Fruit fly (Drosophila melanogaster) Kc167 (cell line): ENCODE measurements around the gene eIF5.

Experiments used
- Myc ChIP-seq: fragments of >200 bp; optimal IDR thresholded peaks from 2 replicates; lab custom pipeline; 2017; ENCODE audit warnings: missing external identifiers
- Sin3A ChIP-seq: fragments of >200 bp; optimal IDR thresholded peaks from 2 replicates; lab custom pipeline; 2018; ENCODE audit warnings: missing external identifiers
- h ChIP-seq: fragments of >200 bp; optimal IDR thresholded peaks from 3 replicates; lab custom pipeline; 2018; ENCODE audit warnings: missing external identifiers
- insv ChIP-seq: fragments of >200 bp; optimal IDR thresholded peaks from 3 replicates; lab custom pipeline; 2018; ENCODE audit warnings: missing external identifiers
- psq ChIP-seq: fragments of >200 bp; optimal IDR thresholded peaks from 2 replicates; lab custom pipeline; 2017; ENCODE audit warnings: missing external identifiers
- ttk ChIP-seq: sonication (Bioruptor generic); optimal IDR thresholded peaks from 2 replicates; lab custom pipeline; 2017; ENCODE audit warnings: missing external identifiers

The eIF5 gene

dm6 chrX:15973157-15973774, 18.5 kb downstream of the eIF5 start, which contains the start of gene mmd:
Gene mmd (minus strand): TSS chrX:15973159.
- TF ChIP-seq Myc (lab: Kevin White, UChicago) (no peak), Sin3A (no peak), insv (lab: Kevin White, UChicago) (no peak), h (no peak), ttk (lab: Kevin White, UChicago) (no peak), psq (lab: Kevin White, UChicago) (no peak)

dm6 chrX:15971574-15971973, 20.2 kb downstream of the eIF5 start:
- no peak for TF ChIP-seq ttk (lab: Kevin White, UChicago)
- no peak for TF ChIP-seq h
- no peak for TF ChIP-seq Sin3A
- no peak for TF ChIP-seq insv (lab: Kevin White, UChicago)
- no peak for TF ChIP-seq Myc (lab: Kevin White, UChicago)
- TF ChIP-seq psq (lab: Kevin White, UChicago) = no peak

- TF ChIP-seq h (no peak), ttk (lab: Kevin White, UChicago) (no peak), Sin3A (no peak), insv (lab: Kevin White, UChicago) (no peak), psq (lab: Kevin White, UChicago) (no peak), Myc (lab: Kevin White, UChicago) (no peak)
Measured at dm6 chrX:15969577-15969976, 22.2 kb downstream of the eIF5 start.

- no peak for TF ChIP-seq insv (lab: Kevin White, UChicago)
- no peak for TF ChIP-seq h
- TF ChIP-seq psq (lab: Kevin White, UChicago) = no peak
- no peak for TF ChIP-seq ttk (lab: Kevin White, UChicago)
- no peak for TF ChIP-seq Sin3A
- no peak for TF ChIP-seq Myc (lab: Kevin White, UChicago)
Measured at dm6 chrX:15950056-15950455, 41.7 kb downstream of the eIF5 start.

- no peak for TF ChIP-seq ttk (lab: Kevin White, UChicago)
- TF ChIP-seq Sin3A = no peak
- no peak for TF ChIP-seq h
- no peak for TF ChIP-seq psq (lab: Kevin White, UChicago)
- no peak for TF ChIP-seq insv (lab: Kevin White, UChicago)
- TF ChIP-seq Myc (lab: Kevin White, UChicago) = no peak
Measured at dm6 chrX:15944735-15945323, 46.9 kb downstream of the eIF5 start, which contains the start of gene Rrp47. Gene Rrp47 (plus strand): TSS chrX:15944897.

dm6 chrX:15941527-15941926, 50.2 kb downstream of the eIF5 start:
- no peak for TF ChIP-seq ttk (lab: Kevin White, UChicago)
- TF ChIP-seq psq (lab: Kevin White, UChicago) = no peak
- TF ChIP-seq Myc (lab: Kevin White, UChicago) = no peak
- no peak for TF ChIP-seq insv (lab: Kevin White, UChicago)
- TF ChIP-seq Sin3A = no peak
- no peak for TF ChIP-seq h

- TF ChIP-seq Myc (lab: Kevin White, UChicago) = no peak
- no peak for TF ChIP-seq Sin3A
- TF ChIP-seq h = no peak
- TF ChIP-seq psq (lab: Kevin White, UChicago) = no peak
- TF ChIP-seq insv (lab: Kevin White, UChicago) = no peak
- TF ChIP-seq ttk (lab: Kevin White, UChicago) = no peak
Measured at dm6 chrX:15940956-15941246, 50.9 kb downstream of the eIF5 start, which contains the start of gene CG8924. Gene CG8924 (plus strand): TSS chrX:15941077.

dm6 chrX:15940105-15940955, 51.4 kb downstream of the eIF5 start, which contains the start of gene Stim:
Gene Stim (minus strand): TSS chrX:15940451.
- no peak for TF ChIP-seq Myc (lab: Kevin White, UChicago)
- TF ChIP-seq Sin3A = no peak
- no peak for TF ChIP-seq ttk (lab: Kevin White, UChicago)
- TF ChIP-seq insv (lab: Kevin White, UChicago) = no peak
- no peak for TF ChIP-seq h
- no peak for TF ChIP-seq psq (lab: Kevin White, UChicago)
